Worm (Caenorhabditis elegans) whole organism, mixed stage, embryonic: ENCODE measurements around the gene hst-3.1.

Experiments used
- M03D4.4 ChIP-seq: sonication (generic microtip); optimal IDR thresholded peaks from 2 replicates; lab custom pipeline; 2017; ENCODE audit warnings: mild to moderate bottlenecking, missing genetic modification characterization, missing compliant biosample characterization
- bed-3 ChIP-seq: fragments of 200-800 bp; sonication (Bioruptor generic); optimal IDR thresholded peaks from 3 replicates; lab custom pipeline; 2018; ENCODE audit warnings: mild to moderate bottlenecking, missing genetic modification characterization, moderate library complexity, missing compliant biosample characterization
- blmp-1 ChIP-seq: fragments of 150-350 bp; optimal IDR thresholded peaks from 2 replicates; lab custom pipeline; 2014; ENCODE audit warnings: missing biosample characterization, missing genetic modification characterization
- ceh-39 ChIP-seq: fragments of 150-350 bp; optimal IDR thresholded peaks from 2 replicates; lab custom pipeline; 2014; ENCODE audit warnings: missing biosample characterization, missing genetic modification characterization
- ceh-43 ChIP-seq: fragments of 200-800 bp; sonication (Bioruptor generic); optimal IDR thresholded peaks from 2 replicates; lab custom pipeline; 2018; ENCODE audit warnings: mild to moderate bottlenecking, missing genetic modification characterization, moderate library complexity, missing compliant biosample characterization
- ceh-83 ChIP-seq: fragments of 200-800 bp; sonication (Bioruptor generic); optimal IDR thresholded peaks from 2 replicates; lab custom pipeline; 2018; ENCODE audit warnings: mild to moderate bottlenecking, missing genetic modification characterization, missing compliant biosample characterization
- ces-1 ChIP-seq: fragments of 150-350 bp; optimal IDR thresholded peaks from 2 replicates; lab custom pipeline; 2014; ENCODE audit warnings: missing biosample characterization, missing genetic modification reagents, missing genetic modification characterization
- cnd-1 ChIP-seq: fragments of 200-800 bp; sonication (Bioruptor generic); optimal IDR thresholded peaks from 2 replicates; lab custom pipeline; 2018; ENCODE audit warnings: mild to moderate bottlenecking, missing genetic modification characterization, missing compliant biosample characterization
- drap-1 ChIP-seq: fragments of 200-800 bp; sonication (Bioruptor generic); optimal IDR thresholded peaks from 3 replicates; lab custom pipeline; 2018; ENCODE audit warnings: mild to moderate bottlenecking, missing genetic modification characterization, missing compliant biosample characterization
- elt-1 ChIP-seq: sonication (generic microtip); optimal IDR thresholded peaks from 2 replicates; lab custom pipeline; 2017; ENCODE audit warnings: missing genetic modification characterization, mild to moderate bottlenecking, missing compliant biosample characterization, antibody characterized with exemption, moderate library complexity, borderline replicate concordance; ENCODE audit not compliant: insufficient read depth
- elt-3 ChIP-seq: fragments of 150-350 bp; optimal IDR thresholded peaks from 2 replicates; lab custom pipeline; 2014; ENCODE audit warnings: missing biosample characterization, missing genetic modification characterization
- flh-1 ChIP-seq: fragments of 200-800 bp; sonication (Bioruptor generic); optimal IDR thresholded peaks from 2 replicates; lab custom pipeline; 2018; ENCODE audit warnings: mild to moderate bottlenecking, missing genetic modification characterization, moderate library complexity, missing compliant biosample characterization
- ham-2 ChIP-seq: fragments of 200-800 bp; sonication (Bioruptor generic); optimal IDR thresholded peaks from 2 replicates; lab custom pipeline; 2018; ENCODE audit warnings: mild to moderate bottlenecking, missing genetic modification characterization, missing compliant biosample characterization
- hlh-1 ChIP-seq: fragments of 150-350 bp; optimal IDR thresholded peaks from 2 replicates; lab custom pipeline; 2014; ENCODE audit warnings: missing biosample characterization, missing genetic modification reagents, missing genetic modification characterization
- lin-13 ChIP-seq: fragments of 150-350 bp; optimal IDR thresholded peaks from 2 replicates; lab custom pipeline; 2014; ENCODE audit warnings: missing biosample characterization, missing genetic modification characterization
- lin-32 ChIP-seq: fragments of 200-800 bp; sonication (Bioruptor generic); optimal IDR thresholded peaks from 2 replicates; lab custom pipeline; 2018; ENCODE audit warnings: mild to moderate bottlenecking, missing genetic modification characterization, missing compliant biosample characterization
- lsy-2 ChIP-seq: fragments of 150-350 bp; optimal IDR thresholded peaks from 2 replicates; lab custom pipeline; 2014; ENCODE audit warnings: missing biosample characterization, missing genetic modification characterization
- mab-5 ChIP-seq: fragments of 150-350 bp; optimal IDR thresholded peaks from 2 replicates; lab custom pipeline; 2014; ENCODE audit warnings: missing biosample characterization, missing genetic modification characterization
- mep-1 ChIP-seq: fragments of 150-350 bp; optimal IDR thresholded peaks from 2 replicates; lab custom pipeline; 2017; ENCODE audit warnings: missing biosample characterization, missing genetic modification reagents, missing genetic modification characterization, inconsistent platforms
- mls-2 ChIP-seq: sonication (generic microtip); optimal IDR thresholded peaks from 2 replicates; lab custom pipeline; 2016; ENCODE audit warnings: mild to moderate bottlenecking, missing genetic modification characterization, moderate library complexity, missing compliant biosample characterization
- nhr-2 ChIP-seq: fragments of 150-350 bp; optimal IDR thresholded peaks from 2 replicates; lab custom pipeline; 2014; ENCODE audit warnings: missing biosample characterization, missing genetic modification characterization
- nhr-237 ChIP-seq: fragments of 150-350 bp; optimal IDR thresholded peaks from 2 replicates; lab custom pipeline; 2014; ENCODE audit warnings: missing biosample characterization, missing genetic modification characterization
- nhr-28 ChIP-seq: fragments of 150-350 bp; optimal IDR thresholded peaks from 2 replicates; lab custom pipeline; 2014; ENCODE audit warnings: missing biosample characterization, missing genetic modification characterization
- nhr-76 ChIP-seq: sonication (generic microtip); optimal IDR thresholded peaks from 2 replicates; lab custom pipeline; 2017; ENCODE audit warnings: missing biosample characterization, missing genetic modification characterization
- pha-4 ChIP-seq: fragments of 150-350 bp; optimal IDR thresholded peaks from 2 replicates; lab custom pipeline; 2018; ENCODE audit warnings: missing biosample characterization, missing genetic modification reagents, missing genetic modification characterization
- sem-2 ChIP-seq: fragments of 200-800 bp; sonication (Bioruptor generic); optimal IDR thresholded peaks from 2 replicates; lab custom pipeline; 2018; ENCODE audit warnings: mild to moderate bottlenecking, missing genetic modification characterization, missing compliant biosample characterization
- snpc-4 ChIP-seq: fragments of 150-350 bp; optimal IDR thresholded peaks from 2 replicates; lab custom pipeline; 2014; ENCODE audit warnings: missing biosample characterization, missing genetic modification characterization
- sptf-1 ChIP-seq: sonication (generic microtip); optimal IDR thresholded peaks from 2 replicates; lab custom pipeline; 2017; ENCODE audit warnings: mild to moderate bottlenecking, missing genetic modification characterization, moderate library complexity, missing compliant biosample characterization
- unc-120 ChIP-seq: sonication (generic microtip); optimal IDR thresholded peaks from 2 replicates; lab custom pipeline; 2017; ENCODE audit warnings: missing genetic modification characterization, missing compliant biosample characterization; ENCODE audit not compliant: poor library complexity, severe bottlenecking
- unc-39 ChIP-seq: fragments of 150-350 bp; optimal IDR thresholded peaks from 2 replicates; lab custom pipeline; 2014; ENCODE audit warnings: missing biosample characterization, missing genetic modification characterization
- unc-62 ChIP-seq: fragments of 150-350 bp; optimal IDR thresholded peaks from 2 replicates; lab custom pipeline; 2014; ENCODE audit warnings: missing biosample characterization, missing genetic modification reagents, missing genetic modification characterization
- zip-8 ChIP-seq: fragments of 150-350 bp; optimal IDR thresholded peaks from 2 replicates; lab custom pipeline; 2014; ENCODE audit warnings: missing biosample characterization, missing genetic modification characterization
- ztf-11 ChIP-seq: fragments of 150-350 bp; optimal IDR thresholded peaks from 2 replicates; lab custom pipeline; 2014; ENCODE audit warnings: missing biosample characterization, missing genetic modification characterization

hst-3.1 gene

DNA sequence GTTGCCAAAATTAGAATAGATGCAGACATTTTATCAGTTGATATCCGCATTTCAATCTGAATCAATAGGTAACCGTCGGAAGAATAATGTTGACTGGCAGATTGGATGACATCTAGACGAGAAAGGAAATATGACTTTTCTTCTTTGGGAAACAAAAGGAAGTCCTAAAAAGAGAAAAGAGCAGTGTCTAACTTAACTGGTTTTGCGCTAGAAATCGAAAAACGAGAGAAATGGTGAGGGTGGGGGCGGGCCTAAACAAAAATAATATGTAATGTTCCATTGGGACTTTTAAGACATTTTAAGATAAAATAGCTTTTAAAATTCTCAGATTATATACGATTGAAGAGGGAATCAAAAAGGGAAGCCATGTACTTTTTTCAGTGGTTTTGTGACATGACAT, 8.1 kb downstream of the hst-3.1 start, which contains the start of gene exp-1:
Gene exp-1, minus strand, starts transcription at position 101 of the 400 bp plus-strand sequence.
- TF ChIP-seq nhr-2 (tag; lab: Kevin White, UChicago) (no peak), zip-8 (tag; lab: Kevin White, UChicago) (no peak), ceh-39 (no peak), ceh-83 (GFP tag; lab: Kevin White, UChicago) (no peak), nhr-28 (tag; lab: Kevin White, UChicago) (no peak), mab-5 (tag; lab: Kevin White, UChicago) (no peak), lsy-2 (tag; lab: Kevin White, UChicago) (no peak), mls-2 (tag; lab: Kevin White, UChicago) (no peak), M03D4.4 (tag; lab: Kevin White, UChicago) (no peak), unc-120 (no peak)
- TF ChIP-seq, all 35 proteins: peak for 0

DNA sequence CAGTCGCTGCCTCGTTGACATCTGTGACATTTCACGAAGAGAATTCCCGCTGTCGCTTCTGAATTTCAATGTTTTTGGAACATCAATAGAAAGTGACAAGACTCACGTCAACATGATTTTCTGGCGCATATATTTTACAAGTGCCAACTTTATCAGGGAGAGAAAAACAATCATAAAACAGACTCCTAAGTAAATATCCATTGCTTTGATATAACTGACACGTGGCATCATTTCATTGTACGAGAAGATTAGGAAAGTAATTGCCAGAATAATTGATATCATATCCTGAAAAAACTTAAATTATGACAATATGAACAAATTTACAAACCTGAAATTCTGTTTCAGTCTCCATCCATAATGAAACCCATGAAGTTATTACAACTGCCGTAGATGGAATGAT, 10.9 kb downstream of the hst-3.1 start:
- TF ChIP-seq flh-1 (GFP tag; lab: Kevin White, UChicago) (no peak), elt-3 (tag; lab: Kevin White, UChicago) (no peak), elt-1 (no peak)

DNA sequence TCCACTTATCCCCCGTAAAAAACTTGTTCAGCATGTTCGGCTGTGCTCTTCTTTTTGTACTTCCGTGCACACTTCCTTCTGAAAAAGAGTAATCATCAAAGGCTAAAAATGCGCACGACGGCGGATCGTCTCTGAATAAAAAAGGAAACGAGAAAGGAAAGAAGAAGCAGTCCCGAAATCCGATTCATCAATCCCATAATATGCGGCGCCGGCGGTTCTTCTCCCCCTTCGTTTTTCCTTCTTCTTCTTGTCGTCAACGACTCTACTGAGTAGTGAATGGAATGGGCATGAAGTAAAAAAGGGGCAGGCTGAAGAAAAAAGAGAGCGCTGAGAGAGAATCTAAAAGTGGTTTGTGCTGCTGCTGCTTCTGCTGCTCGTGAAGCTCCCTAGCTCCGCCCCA, 19.6 kb downstream of the hst-3.1 start:
- peak; percentile 13 for TF ChIP-seq mls-2 (tag; lab: Kevin White, UChicago)
- no peak for TF ChIP-seq unc-62 (GFP tag; lab: Kevin White, UChicago)
- no peak for TF ChIP-seq nhr-2 (tag; lab: Kevin White, UChicago)
- peak; percentile 63 for TF ChIP-seq ces-1
- no peak for TF ChIP-seq hlh-1 (tag; lab: Kevin White, UChicago)

DNA sequence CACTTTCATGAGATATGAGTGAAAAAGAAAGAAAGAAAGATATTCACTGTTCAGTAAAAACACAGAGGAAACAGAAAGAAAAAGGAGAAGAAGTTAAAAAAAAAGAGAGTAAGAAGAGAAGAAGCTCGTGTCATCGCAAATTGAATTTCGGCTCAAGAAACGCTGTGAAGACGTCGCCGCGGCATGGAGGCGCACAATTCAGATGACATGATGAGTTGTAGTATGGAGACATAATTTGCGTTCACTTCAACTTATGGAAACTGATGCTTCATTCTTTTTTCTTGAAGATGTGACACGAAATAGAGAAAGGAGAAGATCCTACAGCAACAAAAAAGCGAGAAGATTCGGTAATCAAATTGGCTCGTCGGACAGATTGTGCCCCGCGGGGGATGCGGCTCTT, 20.7 kb downstream of the hst-3.1 start:
- TF ChIP-seq ces-1 (peak; percentile 92), cnd-1 (tag; lab: Kevin White, UChicago) (no peak)

DNA sequence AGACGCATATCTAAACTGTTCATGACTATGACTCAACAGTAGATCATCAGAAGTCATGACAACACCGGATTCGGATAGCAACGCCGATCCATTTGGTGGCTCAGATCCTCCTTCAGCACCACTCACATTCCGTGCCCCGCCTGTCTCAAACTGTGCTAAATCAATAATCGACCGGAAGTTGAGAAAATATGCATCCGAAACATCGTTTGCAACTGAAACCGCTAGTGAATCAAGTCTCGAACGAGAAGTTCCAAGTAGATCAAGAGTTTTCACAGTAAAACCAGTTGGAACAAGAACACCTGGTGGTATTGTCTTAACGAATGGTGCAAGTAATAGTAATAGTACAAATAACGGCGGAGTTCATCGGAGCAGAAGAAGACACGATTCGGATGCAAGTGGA, 21.9 kb downstream of the hst-3.1 start:
- TF ChIP-seq drap-1 (no peak), elt-3 (tag; lab: Kevin White, UChicago) (no peak), nhr-76 (tag; lab: Kevin White, UChicago) (no peak), zip-8 (tag; lab: Kevin White, UChicago) (no peak)

DNA sequence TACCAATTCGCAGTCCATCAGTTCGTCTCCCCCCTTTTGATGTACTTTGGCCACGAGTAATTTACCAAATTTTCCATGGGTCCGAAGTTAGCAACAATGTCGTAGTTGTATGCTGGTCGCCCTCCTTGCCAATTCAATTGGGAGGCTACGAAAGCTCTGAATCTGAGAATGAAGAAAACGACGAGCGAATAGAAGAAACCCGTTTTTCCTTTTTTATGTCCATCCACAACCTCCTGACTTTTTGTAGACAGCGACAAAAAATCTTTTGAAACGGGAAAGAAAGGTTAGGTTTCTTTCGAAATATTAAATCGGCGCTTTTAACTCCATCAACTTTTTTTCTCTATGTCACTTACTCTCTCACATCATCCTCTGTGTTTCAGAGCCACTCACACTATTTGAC, 26.5 kb downstream of the hst-3.1 start:
- TF ChIP-seq nhr-237 (no peak), unc-120 (no peak), sem-2 (GFP tag; lab: Kevin White, UChicago) (no peak), ceh-83 (GFP tag; lab: Kevin White, UChicago) (no peak), ces-1 (peak; percentile 52), ceh-39 (no peak), ceh-43 (GFP tag; lab: Kevin White, UChicago) (no peak), elt-1 (no peak)

DNA sequence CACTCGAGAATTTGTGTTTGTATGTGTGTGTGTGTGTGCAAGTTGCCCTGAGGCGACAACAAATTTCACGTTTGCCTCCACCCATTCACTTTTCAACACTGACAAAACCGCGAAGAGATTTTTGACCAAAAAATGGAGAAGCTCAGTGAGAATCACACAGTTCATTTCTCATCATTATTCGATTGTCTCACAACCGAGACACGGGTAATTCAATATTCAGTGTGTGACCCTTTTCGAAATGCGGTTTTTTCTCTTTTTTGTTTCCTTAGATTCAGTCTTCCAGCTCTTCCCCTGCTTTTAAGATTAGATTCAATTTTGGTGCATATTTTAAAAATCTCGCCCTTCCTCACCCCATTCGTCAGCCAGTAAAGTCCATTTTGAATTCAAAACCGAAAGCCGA, 29.6 kb downstream of the hst-3.1 start:
- TF ChIP-seq ces-1 = peak; percentile 69
- no peak for TF ChIP-seq snpc-4 (tag; lab: Kevin White, UChicago)

DNA sequence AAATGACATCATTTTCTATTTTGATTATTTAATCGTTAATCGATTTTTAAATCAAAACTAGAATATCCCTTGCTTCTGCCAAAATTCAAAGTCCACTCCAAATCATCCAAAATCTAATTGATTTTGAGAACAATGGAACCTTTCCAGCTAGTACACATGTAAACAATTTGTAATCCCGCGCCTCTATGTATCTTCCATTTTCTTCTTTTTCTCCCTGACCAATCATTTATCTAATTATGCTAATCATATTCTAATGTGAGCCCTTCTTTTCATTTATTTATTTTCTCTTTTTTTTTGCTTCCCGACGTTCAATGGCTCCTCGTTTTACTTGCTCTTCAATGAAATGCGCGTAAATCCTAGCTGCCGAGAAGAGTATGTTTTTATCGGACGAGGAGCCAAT, 30.9 kb downstream of the hst-3.1 start:
- TF ChIP-seq sptf-1 (tag; lab: Kevin White, UChicago) (no peak), ces-1 (peak; percentile 46)

DNA sequence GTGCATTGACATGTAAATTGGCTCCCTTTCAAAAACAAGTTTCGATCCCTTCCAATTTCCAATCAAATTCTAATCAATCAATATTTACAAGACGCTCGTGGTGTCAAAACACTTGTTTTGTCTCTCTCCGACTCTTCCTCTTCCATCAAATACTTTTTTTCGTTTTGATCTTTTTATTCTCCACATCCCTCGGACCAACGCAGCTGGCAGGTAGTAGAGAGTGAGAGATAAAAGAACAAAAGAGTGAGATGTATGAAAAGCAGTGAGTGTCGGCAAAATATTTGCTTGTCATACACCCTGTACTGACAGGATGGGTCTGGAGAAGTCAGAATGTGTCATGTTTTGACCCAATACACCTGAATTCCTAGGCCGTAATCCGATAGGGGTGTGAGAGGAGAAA, 32.3 kb downstream of the hst-3.1 start:
- no peak for TF ChIP-seq elt-3 (tag; lab: Kevin White, UChicago)
- peak; percentile 40 for TF ChIP-seq unc-120
- no peak for TF ChIP-seq unc-39
- no peak for TF ChIP-seq pha-4 (tag; lab: Kevin White, UChicago)
- TF ChIP-seq nhr-28 (tag; lab: Kevin White, UChicago) = no peak
- no peak for TF ChIP-seq ztf-11
- TF ChIP-seq nhr-237 = no peak
- TF ChIP-seq unc-62 (GFP tag; lab: Kevin White, UChicago) = peak; percentile 78
- TF ChIP-seq ceh-83 (GFP tag; lab: Kevin White, UChicago) = no peak
- no peak for TF ChIP-seq sptf-1 (tag; lab: Kevin White, UChicago)
- no peak for TF ChIP-seq drap-1
- no peak for TF ChIP-seq lin-13
- TF ChIP-seq sem-2 (GFP tag; lab: Kevin White, UChicago) = no peak
- no peak for TF ChIP-seq elt-1
- TF ChIP-seq snpc-4 (tag; lab: Kevin White, UChicago) = no peak
- no peak for TF ChIP-seq blmp-1 (tag; lab: Kevin White, UChicago)
- no peak for TF ChIP-seq mls-2 (tag; lab: Kevin White, UChicago)
- TF ChIP-seq ham-2 (GFP tag; lab: Kevin White, UChicago) = no peak
- no peak for TF ChIP-seq zip-8 (tag; lab: Kevin White, UChicago)
- TF ChIP-seq bed-3 (GFP tag; lab: Kevin White, UChicago) = no peak
- TF ChIP-seq hlh-1 (tag; lab: Kevin White, UChicago) = peak; percentile 89
- TF ChIP-seq flh-1 (GFP tag; lab: Kevin White, UChicago) = no peak
- no peak for TF ChIP-seq lin-32
- no peak for TF ChIP-seq mep-1
- TF ChIP-seq lsy-2 (tag; lab: Kevin White, UChicago) = no peak
